Worm (Caenorhabditis elegans) whole organism, L2 larva: ENCODE data around the gene EEED8.15.

ENCODE experiments used
- C34F6.9 ChIP-seq: fragments of 150-350 bp; optimal IDR thresholded peaks from 2 replicates; lab custom pipeline; 2014; ENCODE audit warnings: missing biosample characterization, missing genetic modification characterization
- F13H6.1 ChIP-seq: sonication (generic microtip); optimal IDR thresholded peaks from 2 replicates; lab custom pipeline; 2016; ENCODE audit warnings: missing genetic modification characterization, missing compliant biosample characterization
- R02D3.7 ChIP-seq: fragments of 150-350 bp; optimal IDR thresholded peaks from 2 replicates; lab custom pipeline; 2014; ENCODE audit warnings: missing biosample characterization, missing genetic modification characterization
- ZK546.5 ChIP-seq: sonication (generic microtip); optimal IDR thresholded peaks from 2 replicates; lab custom pipeline; 2017; ENCODE audit warnings: missing biosample characterization, missing genetic modification characterization
- aly-2 ChIP-seq: fragments of 150-350 bp; optimal IDR thresholded peaks from 2 replicates; lab custom pipeline; 2014; ENCODE audit warnings: missing biosample characterization, missing genetic modification characterization
- ama-1 ChIP-seq: fragments of 150-350 bp; optimal IDR thresholded peaks from 2 replicates; lab custom pipeline; 2018; ENCODE audit warnings: inconsistent platforms
- blmp-1 ChIP-seq: sonication (generic microtip); optimal IDR thresholded peaks from 2 replicates; lab custom pipeline; 2017; ENCODE audit warnings: missing genetic modification characterization, mild to moderate bottlenecking, missing compliant biosample characterization, antibody characterized with exemption, moderate library complexity; ENCODE audit not compliant: insufficient read depth
- ceh-16 ChIP-seq: fragments of 150-350 bp; optimal IDR thresholded peaks from 2 replicates; lab custom pipeline; 2014; ENCODE audit warnings: missing biosample characterization, missing genetic modification characterization
- ceh-82 ChIP-seq: fragments of 150-350 bp; optimal IDR thresholded peaks from 2 replicates; lab custom pipeline; 2014; ENCODE audit warnings: missing biosample characterization, missing genetic modification characterization
- crh-2 ChIP-seq: sonication (generic microtip); optimal IDR thresholded peaks from 2 replicates; lab custom pipeline; 2017; ENCODE audit warnings: missing biosample characterization, missing genetic modification characterization
- dmd-4 ChIP-seq: sonication (generic microtip); optimal IDR thresholded peaks from 2 replicates; lab custom pipeline; 2017; ENCODE audit warnings: missing biosample characterization, missing genetic modification characterization
- egl-27 ChIP-seq: sonication (generic microtip); optimal IDR thresholded peaks from 3 replicates; lab custom pipeline; 2017; ENCODE audit warnings: missing biosample characterization, missing genetic modification reagents, missing genetic modification characterization
- elt-1 ChIP-seq: fragments of 150-350 bp; optimal IDR thresholded peaks from 2 replicates; lab custom pipeline; 2014; ENCODE audit warnings: missing biosample characterization, missing genetic modification characterization
- elt-3 ChIP-seq: sonication (generic microtip); optimal IDR thresholded peaks from 2 replicates; lab custom pipeline; 2017; ENCODE audit warnings: missing biosample characterization, missing genetic modification characterization
- gmeb-1 ChIP-seq: fragments of 150-350 bp; optimal IDR thresholded peaks from 2 replicates; lab custom pipeline; 2014; ENCODE audit warnings: missing biosample characterization, missing genetic modification characterization
- lin-11 ChIP-seq: fragments of 150-350 bp; sonication (generic microtip); optimal IDR thresholded peaks from 2 replicates; lab custom pipeline; 2014; ENCODE audit warnings: missing biosample characterization, missing genetic modification characterization, inconsistent platforms, mixed read lengths
- lin-39 ChIP-seq: fragments of 150-350 bp; optimal IDR thresholded peaks from 2 replicates; lab custom pipeline; 2014; ENCODE audit warnings: missing biosample characterization, missing genetic modification reagents, missing genetic modification characterization
- lsy-2 ChIP-seq, 2 experiments: fragments of 150-350 bp in 1 of 2; sonication (generic microtip) in 1 of 2; optimal IDR thresholded peaks; 2 replicates each; lab custom pipeline; 2014 to 2017; ENCODE audit warnings: missing biosample characterization in 2 of 2, missing genetic modification characterization in 2 of 2
- mab-5 ChIP-seq: fragments of 150-350 bp; optimal IDR thresholded peaks from 2 replicates; lab custom pipeline; 2014; ENCODE audit warnings: missing biosample characterization, missing genetic modification characterization
- mbf-1 ChIP-seq: sonication (generic microtip); optimal IDR thresholded peaks from 2 replicates; lab custom pipeline; 2017; ENCODE audit warnings: missing biosample characterization, missing genetic modification characterization
- nhr-11 ChIP-seq: fragments of 150-350 bp; optimal IDR thresholded peaks from 2 replicates; lab custom pipeline; 2014; ENCODE audit warnings: missing biosample characterization, missing genetic modification characterization
- nhr-12 ChIP-seq: fragments of 150-350 bp; optimal IDR thresholded peaks from 2 replicates; lab custom pipeline; 2014; ENCODE audit warnings: missing biosample characterization, missing genetic modification characterization
- nhr-129 ChIP-seq: fragments of 150-350 bp; optimal IDR thresholded peaks from 2 replicates; lab custom pipeline; 2014; ENCODE audit warnings: missing biosample characterization, missing genetic modification characterization
- nhr-21 ChIP-seq: fragments of 150-350 bp; optimal IDR thresholded peaks from 2 replicates; lab custom pipeline; 2014; ENCODE audit warnings: missing biosample characterization, missing genetic modification characterization
- nhr-23 ChIP-seq: fragments of 150-350 bp; optimal IDR thresholded peaks from 2 replicates; lab custom pipeline; 2014; ENCODE audit warnings: missing biosample characterization, missing genetic modification reagents, missing genetic modification characterization
- nhr-237 ChIP-seq: fragments of 150-350 bp; optimal IDR thresholded peaks from 2 replicates; lab custom pipeline; 2014; ENCODE audit warnings: missing biosample characterization, missing genetic modification characterization
- nhr-25 ChIP-seq: fragments of 150-350 bp; sonication (generic microtip); optimal IDR thresholded peaks from 3 replicates; lab custom pipeline; 2014; ENCODE audit warnings: missing biosample characterization, missing genetic modification characterization
- nhr-6 ChIP-seq: fragments of 150-350 bp; optimal IDR thresholded peaks from 2 replicates; lab custom pipeline; 2014; ENCODE audit warnings: missing biosample characterization, missing genetic modification characterization
- nhr-77 ChIP-seq: fragments of 150-350 bp; optimal IDR thresholded peaks from 2 replicates; lab custom pipeline; 2014; ENCODE audit warnings: missing biosample characterization, missing genetic modification characterization
- peb-1 ChIP-seq: fragments of 150-350 bp; optimal IDR thresholded peaks from 2 replicates; lab custom pipeline; 2014; ENCODE audit warnings: missing biosample characterization, missing genetic modification characterization
- sem-4 ChIP-seq: fragments of 150-350 bp; optimal IDR thresholded peaks from 2 replicates; lab custom pipeline; 2014; ENCODE audit warnings: missing biosample characterization, missing genetic modification reagents, missing genetic modification characterization
- skn-1 ChIP-seq: sonication (generic microtip); optimal IDR thresholded peaks from 2 replicates; lab custom pipeline; 2017; ENCODE audit warnings: missing biosample characterization, missing genetic modification characterization
- sma-9 ChIP-seq, 2 experiments: fragments of 150-350 bp in 1 of 2; sonication (generic microtip) in 1 of 2; optimal IDR thresholded peaks; 2 replicates each; lab custom pipeline; 2014 to 2016; ENCODE audit warnings: missing genetic modification characterization in 2 of 2, mild to moderate bottlenecking in 1 of 2, missing biosample characterization in 1 of 2, missing compliant biosample characterization in 1 of 2, missing genetic modification reagents in 1 of 2, moderate library complexity in 1 of 2
- snpc-4 ChIP-seq: fragments of 150-350 bp; optimal IDR thresholded peaks from 2 replicates; lab custom pipeline; 2014; ENCODE audit warnings: missing biosample characterization, missing genetic modification characterization
- unc-55 ChIP-seq: fragments of 150-350 bp; sonication (generic microtip); optimal IDR thresholded peaks from 3 replicates; lab custom pipeline; 2014; ENCODE audit warnings: missing biosample characterization, missing genetic modification reagents, missing genetic modification characterization
- zag-1 ChIP-seq: fragments of 150-350 bp; optimal IDR thresholded peaks from 2 replicates; lab custom pipeline; 2014; ENCODE audit warnings: missing biosample characterization, missing genetic modification characterization
- ztf-1 ChIP-seq: fragments of 200-800 bp; sonication (Bioruptor generic); conservative IDR thresholded peaks from 2 replicates; pipeline ENCODE4 v1.3.6; 2022; ENCODE audit warnings: missing genetic modification characterization, missing compliant biosample characterization
- ztf-11 ChIP-seq: sonication (generic microtip); optimal IDR thresholded peaks from 2 replicates; lab custom pipeline; 2017; ENCODE audit warnings: missing biosample characterization, missing genetic modification characterization
- ztf-4 ChIP-seq: fragments of 150-350 bp; optimal IDR thresholded peaks from 2 replicates; lab custom pipeline; 2014; ENCODE audit warnings: missing biosample characterization, missing genetic modification characterization

Gene EEED8.15

ce11 chrII:5399201-5399600, 19.8 kb upstream of the EEED8.15 start, which contains the start of gene mog-5:
TSS of gene mog-5 (plus strand) at chrII:5399538.
- TF ChIP-seq ama-1 (lab: Kevin White, UChicago): no peak
- TF ChIP-seq C34F6.9 (tag; lab: Kevin White, UChicago): peak; percentile 8
- TF ChIP-seq unc-55 (GFP tag; lab: Kevin White, UChicago): peak; percentile 45
- peak; percentile 57 for TF ChIP-seq gmeb-1 (tag; lab: Kevin White, UChicago)
- TF ChIP-seq sem-4 (tag; lab: Kevin White, UChicago): peak; percentile 12

- no peak for TF ChIP-seq nhr-77 (tag; lab: Kevin White, UChicago)
- no peak for TF ChIP-seq ceh-82
- TF ChIP-seq nhr-237 (tag; lab: Kevin White, UChicago): no peak
- no peak for TF ChIP-seq lsy-2 (tag; optimal IDR thresholded peaks at IDR 0.05; lab: Kevin White, UChicago)
- no peak for TF ChIP-seq F13H6.1
- TF ChIP-seq nhr-6 (tag; lab: Kevin White, UChicago): no peak
- no peak for TF ChIP-seq skn-1
- no peak for TF ChIP-seq sma-9 (GFP tag; optimal IDR thresholded peaks at IDR 0.05; lab: Kevin White, UChicago)
- no peak for TF ChIP-seq sma-9 (tag; optimal IDR thresholded peaks at IDR 0.05; lab: Kevin White, UChicago)
- no peak for TF ChIP-seq mbf-1 (tag; lab: Kevin White, UChicago)
Measured at ce11 chrII:5407548-5407947, 11.5 kb upstream of the EEED8.15 start, which contains the start of gene clec-141. TSS of gene clec-141 (minus strand) at chrII:5407648.

DNA sequence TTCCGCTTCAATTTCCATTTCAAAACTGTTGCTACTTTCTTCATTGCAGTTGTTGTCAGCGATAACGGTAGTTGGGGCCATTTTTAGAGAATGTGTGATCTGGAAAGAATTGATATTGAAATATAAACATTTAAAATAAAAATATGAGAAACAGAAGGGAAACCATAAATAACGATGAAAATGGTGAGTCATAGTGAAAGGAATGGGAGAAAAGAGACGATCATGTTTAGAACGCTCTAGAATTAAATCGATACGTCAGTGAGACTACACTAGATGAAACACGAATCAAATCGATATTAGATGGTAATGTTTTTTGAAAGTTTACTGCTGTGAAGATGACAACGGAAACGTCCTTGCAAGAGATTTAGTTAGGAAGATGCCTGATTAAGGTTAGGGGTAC, 10.1 kb upstream of the EEED8.15 start, which contains the start of the genes EEED8.12 and EEED8.4:
EEED8.12 (minus strand) TSS at position 101 of the 400 bp plus-strand sequence.
EEED8.4 (plus strand) TSS at position 396 of the 400 bp plus-strand sequence.
- no peak for TF ChIP-seq elt-1
- no peak for TF ChIP-seq skn-1
- no peak for TF ChIP-seq zag-1 (tag; lab: Kevin White, UChicago)
- no peak for TF ChIP-seq F13H6.1
- no peak for TF ChIP-seq nhr-11
- TF ChIP-seq nhr-6 (tag; lab: Kevin White, UChicago): no peak
- TF ChIP-seq nhr-25: no peak
- TF ChIP-seq lin-11 (tag; lab: Kevin White, UChicago): no peak
- TF ChIP-seq R02D3.7 (tag; lab: Kevin White, UChicago): no peak
- no peak for TF ChIP-seq unc-55 (GFP tag; lab: Kevin White, UChicago)
- no peak for TF ChIP-seq nhr-129 (tag; lab: Kevin White, UChicago)
- no peak for TF ChIP-seq nhr-77 (tag; lab: Kevin White, UChicago)

- TF ChIP-seq ztf-4 (tag; lab: Kevin White, UChicago): no peak
- TF ChIP-seq snpc-4 (tag; lab: Kevin White, UChicago): no peak
- TF ChIP-seq nhr-23 (tag; lab: Kevin White, UChicago): no peak
- no peak for TF ChIP-seq unc-55 (GFP tag; lab: Kevin White, UChicago)
- no peak for TF ChIP-seq dmd-4
- TF ChIP-seq ceh-82: no peak
Measured at ce11 chrII:5412467-5412866, 6.6 kb upstream of the EEED8.15 start, which contains the start of the genes EEED8.13 and EEED8.18. TSS of gene EEED8.13 (minus strand) at chrII:5412567. TSS of gene EEED8.18 (minus strand) at chrII:5412610.

DNA sequence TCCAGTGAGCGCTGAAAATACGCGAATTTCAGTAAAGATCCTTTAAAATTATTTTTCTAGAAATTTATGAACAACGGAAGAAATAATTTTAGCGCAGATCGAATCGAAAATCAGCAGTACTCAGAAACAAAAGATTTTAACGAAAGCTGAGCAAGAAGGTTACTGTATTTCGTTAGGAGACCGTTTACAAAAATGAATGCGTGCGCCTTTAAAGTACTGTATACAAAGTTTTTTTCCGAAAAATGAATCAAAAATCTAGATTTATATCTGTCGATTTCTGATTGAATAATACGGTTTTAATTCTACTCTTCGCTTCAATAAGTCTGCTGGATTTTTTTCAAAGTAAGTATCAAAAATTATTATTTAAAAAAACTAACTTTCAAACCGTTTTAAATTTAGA, 5.0 kb upstream of the EEED8.15 start, which contains the start of the genes EEED8.14 and EEED8.3:
EEED8.14 (minus strand) TSS at position 13 of the 400 bp plus-strand sequence.
EEED8.3 (plus strand) TSS at position 237 of the 400 bp plus-strand sequence.
- TF ChIP-seq nhr-25 (no peak), crh-2 (no peak), ztf-1 (GFP tag; lab: Robert Waterston, UW) (no peak), R02D3.7 (tag; lab: Kevin White, UChicago) (no peak), lin-39 (tag; lab: Kevin White, UChicago) (no peak), sma-9 (GFP tag; optimal IDR thresholded peaks at IDR 0.05; lab: Kevin White, UChicago) (no peak), sma-9 (tag; optimal IDR thresholded peaks at IDR 0.05; lab: Kevin White, UChicago) (no peak), F13H6.1 (no peak), nhr-21 (tag; lab: Kevin White, UChicago) (no peak), nhr-129 (tag; lab: Kevin White, UChicago) (no peak), elt-1 (no peak), ceh-16 (tag; lab: Kevin White, UChicago) (no peak), ZK546.5 (tag; lab: Kevin White, UChicago) (no peak)

DNA sequence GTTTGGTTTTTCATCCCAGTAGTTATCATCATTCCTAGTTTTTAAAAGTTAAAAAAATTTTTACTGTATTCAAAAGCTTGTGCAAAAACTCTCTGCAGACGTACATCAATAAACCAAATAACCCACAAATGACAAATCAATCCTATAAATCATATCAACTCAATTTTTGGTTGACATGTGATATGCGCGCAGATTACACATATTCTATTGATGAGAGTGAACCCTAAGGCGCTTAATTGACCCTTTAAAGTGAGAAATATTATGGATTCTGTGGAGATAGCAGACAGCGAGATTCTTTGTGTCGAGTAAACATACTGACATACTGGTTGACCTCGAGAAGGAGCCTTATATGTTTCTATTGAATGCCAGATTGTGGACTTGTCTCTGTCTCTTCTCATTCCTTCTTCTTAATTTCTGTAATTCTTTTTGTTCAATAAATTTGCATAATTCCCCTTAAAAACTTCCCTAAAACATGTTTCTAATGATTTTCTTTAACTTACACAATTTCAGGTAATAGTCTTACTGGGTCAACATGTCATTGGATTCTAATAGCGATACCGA, 2.7 kb upstream of the EEED8.15 start, which contains the start of gene EEED8.2:
EEED8.2 (plus strand) TSS at position 511 of the 561 bp plus-strand sequence.
- TF ChIP-seq snpc-4 (tag; lab: Kevin White, UChicago) (no peak), blmp-1 (no peak), aly-2 (no peak), elt-1 (no peak), ztf-4 (tag; lab: Kevin White, UChicago) (no peak), nhr-12 (tag; lab: Kevin White, UChicago) (no peak), F13H6.1 (no peak), peb-1 (no peak), mab-5 (no peak), elt-3 (no peak), ztf-11 (tag; lab: Kevin White, UChicago) (no peak), nhr-6 (tag; lab: Kevin White, UChicago) (no peak), nhr-77 (tag; lab: Kevin White, UChicago) (no peak), sma-9 (GFP tag; optimal IDR thresholded peaks at IDR 0.05; lab: Kevin White, UChicago) (no peak), sma-9 (tag; optimal IDR thresholded peaks at IDR 0.05; lab: Kevin White, UChicago) (no peak), egl-27 (tag; lab: Kevin White, UChicago) (no peak), nhr-11 (no peak), R02D3.7 (tag; lab: Kevin White, UChicago) (no peak), unc-55 (GFP tag; lab: Kevin White, UChicago) (no peak)
